Fruit fly (Drosophila melanogaster): ENCODE results near the gene B-H2.

Gene B-H2

DNA sequence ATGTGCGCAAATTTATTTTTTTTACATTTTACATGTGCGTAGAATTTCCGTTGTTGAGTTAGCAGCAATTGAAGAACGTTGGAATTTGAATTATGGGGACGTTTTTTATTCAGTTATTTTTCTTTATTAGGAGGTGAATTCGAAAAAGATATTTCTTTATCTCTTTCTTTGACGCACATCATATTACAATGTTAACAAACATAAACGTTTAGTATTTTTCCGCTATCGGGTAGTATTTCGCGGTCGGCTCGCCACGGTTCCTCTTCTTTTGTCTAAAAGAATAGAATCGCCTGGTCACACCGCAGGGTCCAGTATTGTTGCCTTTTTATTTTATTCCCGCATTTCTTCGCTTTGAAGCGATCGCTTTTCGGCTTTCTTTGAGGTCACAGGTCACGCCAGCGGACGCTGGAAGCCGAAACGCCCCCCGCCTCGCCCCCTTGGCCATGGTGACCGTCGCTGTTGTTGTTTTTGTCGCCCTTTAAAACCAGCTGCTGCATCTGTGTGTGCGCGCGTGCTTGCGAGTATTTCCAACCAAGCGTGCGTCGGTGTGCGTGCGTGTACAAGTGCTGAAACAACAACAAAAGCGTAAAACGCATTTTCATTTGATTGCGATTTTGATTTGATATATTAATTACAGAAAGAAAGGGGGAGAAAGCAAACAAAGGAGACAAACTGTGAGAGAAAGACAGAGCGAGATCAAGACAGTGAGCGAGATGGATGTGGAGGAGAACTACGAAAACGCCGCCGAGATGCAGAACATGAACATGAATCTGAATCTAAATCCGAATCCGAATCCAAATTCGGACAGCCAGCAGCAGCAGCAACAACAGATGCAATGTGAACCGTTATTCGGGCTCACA lies 11.9 kb upstream of the B-H2 start (continued):
- TF ChIP-seq Xrp1 (GFP tag; IDR thresholded peaks at IDR 0.05) = no peak
- no peak for TF ChIP-seq fru (optimal IDR thresholded peaks at IDR 0.05)
- no peak for TF ChIP-seq crc (GFP tag; optimal IDR thresholded peaks at IDR 0.05)
- no peak for TF ChIP-seq CG17568 (GFP tag; optimal IDR thresholded peaks at IDR 0.05)
- no peak for TF ChIP-seq p53 (GFP tag; optimal IDR thresholded peaks at IDR 0.05)
- no peak for TF ChIP-seq CHES-1-like (GFP tag; optimal IDR thresholded peaks at IDR 0.05)
- no peak for TF ChIP-seq Ravus (GFP tag; IDR thresholded peaks at IDR 0.05)
- TF ChIP-seq CTCF (GFP tag; optimal IDR thresholded peaks at IDR 0.05) = peak; percentile 1
- no peak for TF ChIP-seq chif (GFP tag; optimal IDR thresholded peaks at IDR 0.05)
- no peak for TF ChIP-seq ase (GFP tag; IDR thresholded peaks at IDR 0.05)
- TF ChIP-seq sqz (GFP tag; optimal IDR thresholded peaks at IDR 0.05) = no peak
- no peak for TF ChIP-seq bcd (GFP tag; optimal IDR thresholded peaks at IDR 0.05)
- TF ChIP-seq ftz-f1 (GFP tag; optimal IDR thresholded peaks at IDR 0.05) = no peak
- no peak for TF ChIP-seq CG11085 (GFP tag; IDR thresholded peaks at IDR 0.05)
- TF ChIP-seq mirr (GFP tag; optimal IDR thresholded peaks at IDR 0.05) = no peak
- TF ChIP-seq CG43689 (GFP tag; IDR thresholded peaks at IDR 0.05) = no peak
- no peak for TF ChIP-seq D19A (tag; optimal IDR thresholded peaks at IDR 0.05)
- no peak for TF ChIP-seq stc (GFP tag; IDR thresholded peaks at IDR 0.05)
- no peak for TF ChIP-seq sisA (GFP tag; IDR thresholded peaks at IDR 0.05)
- no peak for TF ChIP-seq CG9609 (GFP tag; optimal IDR thresholded peaks at IDR 0.05)
- TF ChIP-seq CG11560 (tag; IDR thresholded peaks at IDR 0.05) = no peak
- TF ChIP-seq CG16863 (GFP tag; optimal IDR thresholded peaks at IDR 0.05) = no peak
- peak; percentile 18 for TF ChIP-seq CG2712 (tag; optimal IDR thresholded peaks at IDR 0.05)
- TF ChIP-seq CG17186 (GFP tag; optimal IDR thresholded peaks at IDR 0.05) = no peak
- TF ChIP-seq al (GFP tag; IDR thresholded peaks at IDR 0.05) = no peak
- TF ChIP-seq CG3407 (GFP tag; optimal IDR thresholded peaks at IDR 0.05) = no peak
- TF ChIP-seq sob (GFP tag; IDR thresholded peaks at IDR 0.05) = no peak
- no peak for TF ChIP-seq fd64A (GFP tag; optimal IDR thresholded peaks at IDR 0.05)
- TF ChIP-seq shn (GFP tag; optimal IDR thresholded peaks at IDR 0.05) = no peak
- TF ChIP-seq tna (GFP tag; IDR thresholded peaks at IDR 0.05; ENCODE audit: partially characterized antibody) = no peak
- TF ChIP-seq CG11093 (GFP tag; IDR thresholded peaks at IDR 0.05) = no peak
- TF ChIP-seq CG14965 (GFP tag; optimal IDR thresholded peaks at IDR 0.05; ENCODE audit: borderline replicate concordance) = no peak
- TF ChIP-seq Oli (tag; optimal IDR thresholded peaks at IDR 0.05) = no peak
- no peak for TF ChIP-seq CG15269 (tag; optimal IDR thresholded peaks at IDR 0.05)
- TF ChIP-seq sim (GFP tag; IDR thresholded peaks at IDR 0.05) = no peak
- no peak for TF ChIP-seq slbo (GFP tag; IDR thresholded peaks at IDR 0.05)
- peak; percentile 60 for TF ChIP-seq BEAF-32 (GFP tag; optimal IDR thresholded peaks at IDR 0.05)
- peak; percentile 50; the same call in 1 of the 2 replicates for TF ChIP-seq CG13287 (GFP tag; IDR thresholded peaks at IDR 0.05; ENCODE audit: partially characterized antibody)
- TF ChIP-seq cato (GFP tag; optimal IDR thresholded peaks at IDR 0.05; ENCODE audit: borderline replicate concordance) = no peak
- TF ChIP-seq Hr3 (GFP tag; optimal IDR thresholded peaks at IDR 0.05) = no peak
- TF ChIP-seq Bdp1 (GFP tag; optimal IDR thresholded peaks at IDR 0.05) = no peak
- no peak for TF ChIP-seq CG4282 (GFP tag; optimal IDR thresholded peaks at IDR 0.05)
- TF ChIP-seq CG12942 (GFP tag; optimal IDR thresholded peaks at IDR 0.05) = no peak
- no peak for TF ChIP-seq lab (GFP tag; optimal IDR thresholded peaks at IDR 0.05)
- no peak for TF ChIP-seq grn (GFP tag; optimal IDR thresholded peaks at IDR 0.05)
- TF ChIP-seq CG32767 (GFP tag; IDR thresholded peaks at IDR 0.05) = no peak
- peak; percentile 34 for TF ChIP-seq pros (GFP tag; optimal IDR thresholded peaks at IDR 0.05)
- TF ChIP-seq CG2116 (GFP tag; optimal IDR thresholded peaks at IDR 0.05) = no peak
- no peak for TF ChIP-seq disco-r (GFP tag; optimal IDR thresholded peaks at IDR 0.05)
- TF ChIP-seq psq (GFP tag; optimal IDR thresholded peaks at IDR 0.05) = no peak
- no peak for TF ChIP-seq CG13894 (tag; optimal IDR thresholded peaks at IDR 0.05)

Measured in whole organism, embryonic.